Fruit fly (Drosophila melanogaster): ENCODE measurements around the gene CG10154.

The CG10154 gene

dm6 chr3L:13410999-13411398, 25.9 kb downstream of the CG10154 start (continued):
- TF ChIP-seq BtbVII (GFP tag; optimal IDR thresholded peaks at IDR 0.05), result no peak
- TF ChIP-seq Oaz (GFP tag; IDR thresholded peaks at IDR 0.05), result no peak
- peak; percentile 31 for TF ChIP-seq Dp (GFP tag; optimal IDR thresholded peaks at IDR 0.05)
- no peak for TF ChIP-seq CG11085 (GFP tag; IDR thresholded peaks at IDR 0.05)
- no peak for TF ChIP-seq ac (GFP tag; optimal IDR thresholded peaks at IDR 0.05)
- TF ChIP-seq fd102C (GFP tag; optimal IDR thresholded peaks at IDR 0.05), result peak; percentile 51
- TF ChIP-seq Sry-δ (GFP tag; optimal IDR thresholded peaks at IDR 0.05), result peak; percentile 7
- peak; percentile 21 for TF ChIP-seq Camta (GFP tag; optimal IDR thresholded peaks at IDR 0.05)
- TF ChIP-seq CG32532 (GFP tag; IDR thresholded peaks at IDR 0.05), result peak; percentile 59; the same call in 1 of the 2 replicates
- TF ChIP-seq CG18619 (GFP tag; optimal IDR thresholded peaks at IDR 0.05), result no peak
- no peak for TF ChIP-seq ERR (GFP tag; optimal IDR thresholded peaks at IDR 0.05)
- no peak for TF ChIP-seq CG18599 (GFP tag; optimal IDR thresholded peaks at IDR 0.05)
- peak; percentile 29 for TF ChIP-seq pnt (GFP tag; optimal IDR thresholded peaks at IDR 0.05)
- no peak for TF ChIP-seq ems (GFP tag; optimal IDR thresholded peaks at IDR 0.05)
- TF ChIP-seq ap (GFP tag; IDR thresholded peaks at IDR 0.05), result no peak
- TF ChIP-seq MBD-R2 (GFP tag; IDR thresholded peaks at IDR 0.05), result peak; percentile 17; the same call in 1 of the 2 replicates
- peak; percentile 14 for TF ChIP-seq CG8089 (GFP tag; optimal IDR thresholded peaks at IDR 0.05)
- TF ChIP-seq pzg (GFP tag; optimal IDR thresholded peaks at IDR 0.05), result no peak
- TF ChIP-seq NK7.1 (GFP tag; optimal IDR thresholded peaks at IDR 0.05), result no peak
- no peak for TF ChIP-seq fd96Cb (tag; optimal IDR thresholded peaks at IDR 0.05)
- no peak for TF ChIP-seq Nf-YB (GFP tag; optimal IDR thresholded peaks at IDR 0.05)
- TF ChIP-seq hkb (optimal IDR thresholded peaks at IDR 0.05), result no peak
- no peak for TF ChIP-seq hkb (GFP tag; IDR thresholded peaks at IDR 0.05)
- TF ChIP-seq mirr (GFP tag; optimal IDR thresholded peaks at IDR 0.05), result no peak
- no peak for TF ChIP-seq grn (GFP tag; optimal IDR thresholded peaks at IDR 0.05)
- peak; percentile 73 for TF ChIP-seq CG17829 (tag; optimal IDR thresholded peaks at IDR 0.05)
- peak; percentile 72 for TF ChIP-seq Xbp1 (GFP tag; optimal IDR thresholded peaks at IDR 0.05)
- TF ChIP-seq btn (GFP tag; optimal IDR thresholded peaks at IDR 0.05), result no peak
- TF ChIP-seq wor (GFP tag; IDR thresholded peaks at IDR 0.05), result no peak
- TF ChIP-seq CG4424 (GFP tag; optimal IDR thresholded peaks at IDR 0.05), result peak; percentile 26
- TF ChIP-seq Abd-B (GFP tag; optimal IDR thresholded peaks at IDR 0.05), result no peak
- no peak for TF ChIP-seq abd-A (tag; optimal IDR thresholded peaks at IDR 0.05)
- TF ChIP-seq gfzf (GFP tag; optimal IDR thresholded peaks at IDR 0.05), result peak; percentile 7
- peak; percentile 7 for TF ChIP-seq CG13424 (tag; optimal IDR thresholded peaks at IDR 0.05)
- TF ChIP-seq maf-S (GFP tag; optimal IDR thresholded peaks at IDR 0.05), result no peak
- TF ChIP-seq HLH3B (GFP tag; IDR thresholded peaks at IDR 0.05), result peak; percentile 13; the same call in 1 of the 2 replicates
- no peak for TF ChIP-seq fru (optimal IDR thresholded peaks at IDR 0.05)
- no peak for TF ChIP-seq HLHmδ (GFP tag; optimal IDR thresholded peaks at IDR 0.05)
- peak; percentile 68 for TF ChIP-seq CG15696 (tag; optimal IDR thresholded peaks at IDR 0.05)
- 0 out of 2 replicates have a peak, but pooled peaks have one; percentile 20 for TF ChIP-seq Ptx1 (GFP tag; IDR thresholded peaks at IDR 0.05)
- TF ChIP-seq CkIIα-i1 (GFP tag; IDR thresholded peaks at IDR 0.05), result no peak
- no peak for TF ChIP-seq inv (GFP tag; IDR thresholded peaks at IDR 0.05; ENCODE audit: partially characterized antibody)
- no peak for TF ChIP-seq cg (GFP tag; optimal IDR thresholded peaks at IDR 0.05)
- TF ChIP-seq ttk (GFP tag; IDR thresholded peaks at IDR 0.05), result no peak
- no peak for TF ChIP-seq nom (GFP tag; optimal IDR thresholded peaks at IDR 0.05)
- TF ChIP-seq hbn (GFP tag; IDR thresholded peaks at IDR 0.05; ENCODE audit: partially characterized antibody), result no peak
- no peak for TF ChIP-seq CG6765 (GFP tag; optimal IDR thresholded peaks at IDR 0.05)
- no peak for TF ChIP-seq CG11696 (GFP tag; IDR thresholded peaks at IDR 0.05)
- TF ChIP-seq Nf-YC (tag; optimal IDR thresholded peaks at IDR 0.05), result peak; percentile 8
- no peak for TF ChIP-seq Tbp (GFP tag; optimal IDR thresholded peaks at IDR 0.05)
- no peak for TF ChIP-seq danr (GFP tag; IDR thresholded peaks at IDR 0.05)
- TF ChIP-seq zen2 (GFP tag; IDR thresholded peaks at IDR 0.05; ENCODE audit: partially characterized antibody), result no peak
